Fruit fly (Drosophila melanogaster): ENCODE measurements around the gene Hsc70-2.

dm6 chr3R:13082382-13082781, 37.8 kb downstream of the Hsc70-2 start:
- TF ChIP-seq psq (optimal IDR thresholded peaks at IDR 0.05) = no peak
- no peak for TF ChIP-seq h (optimal IDR thresholded peaks at IDR 0.05)
